Fruit fly (Drosophila melanogaster) whole organism, embryonic: Measurements from ENCODE around the gene bab2.

ENCODE experiments used
- Antp ChIP-seq: fragments of 200-800 bp; sonication (Bioruptor generic); optimal IDR thresholded peaks from 3 replicates; lab custom pipeline; 2016; ENCODE audit warnings: missing biosample characterization, missing genetic modification characterization
- Atf6 ChIP-seq: fragments of 200-800 bp; sonication (Bioruptor generic); IDR thresholded peaks from 2 replicates; pipeline ENCODE4 v1.3.6; 2022; ENCODE audit warnings: missing biosample characterization, missing genetic modification characterization
- CG10274 ChIP-seq: fragments of 200-800 bp; sonication (Bioruptor generic); optimal IDR thresholded peaks from 3 replicates; lab custom pipeline; 2017; ENCODE audit warnings: missing biosample characterization, mild to moderate bottlenecking, missing genetic modification characterization
- CG10321 ChIP-seq: fragments of 200-800 bp; sonication (Bioruptor generic); IDR thresholded peaks from 2 replicates; pipeline ENCODE4 v1.3.6; 2022; ENCODE audit warnings: missing biosample characterization, missing genetic modification characterization
- CG10431 ChIP-seq: fragments of 200-800 bp; sonication (Bioruptor generic); optimal IDR thresholded peaks from 3 replicates; lab custom pipeline; 2018; ENCODE audit warnings: missing biosample characterization, mild to moderate bottlenecking, missing genetic modification characterization
- CG10543 ChIP-seq: fragments of 200-800 bp; sonication (Bioruptor generic); optimal IDR thresholded peaks from 3 replicates; lab custom pipeline; 2017; ENCODE audit warnings: missing biosample characterization, mild to moderate bottlenecking, missing genetic modification characterization, moderate library complexity
- CG10979 ChIP-seq: fragments of 200-800 bp; sonication (Bioruptor generic); optimal IDR thresholded peaks from 2 replicates; lab custom pipeline; 2018; ENCODE audit warnings: missing biosample characterization, mild to moderate bottlenecking, missing genetic modification characterization, moderate library complexity
- CG1233 ChIP-seq: fragments of 200-800 bp; sonication (Bioruptor generic); optimal IDR thresholded peaks from 4 replicates; lab custom pipeline; 2018; ENCODE audit warnings: missing biosample characterization, mild to moderate bottlenecking, missing genetic modification characterization
- CG13296 ChIP-seq: fragments of 200-800 bp; sonication (Bioruptor generic); optimal IDR thresholded peaks from 3 replicates; lab custom pipeline; 2018; ENCODE audit warnings: missing biosample characterization, mild to moderate bottlenecking, missing genetic modification characterization
- CG17361 ChIP-seq: fragments of 200-800 bp; sonication (Bioruptor generic); IDR thresholded peaks from 3 replicates; pipeline ENCODE4 v1.3.6; 2022; ENCODE audit warnings: missing biosample characterization, missing genetic modification characterization
- CG34422 ChIP-seq: fragments of 200-800 bp; sonication (Bioruptor generic); IDR thresholded peaks from 3 replicates; pipeline ENCODE4 v1.3.6; 2022; ENCODE audit warnings: missing biosample characterization, missing genetic modification characterization
- CG3995 ChIP-seq: fragments of 200-800 bp; sonication (Bioruptor generic); optimal IDR thresholded peaks from 3 replicates; lab custom pipeline; 2016; ENCODE audit warnings: missing biosample characterization, missing genetic modification characterization
- CG4328 ChIP-seq: fragments of 200-800 bp; sonication (Bioruptor generic); optimal IDR thresholded peaks from 3 replicates; lab custom pipeline; 2017; ENCODE audit warnings: missing biosample characterization, missing genetic modification reagents, missing genetic modification characterization
- CG5245 ChIP-seq: fragments of 200-800 bp; sonication (Bioruptor generic); optimal IDR thresholded peaks from 3 replicates; lab custom pipeline; 2016; ENCODE audit warnings: missing biosample characterization, missing genetic modification characterization
- CG6272 ChIP-seq: fragments of 200-800 bp; sonication (Bioruptor generic); IDR thresholded peaks from 2 replicates; pipeline ENCODE4 v1.3.6; 2022; ENCODE audit warnings: missing biosample characterization, missing genetic modification characterization
- CG7556 ChIP-seq: fragments of 200-800 bp; sonication (Bioruptor generic); optimal IDR thresholded peaks from 2 replicates; lab custom pipeline; 2017; ENCODE audit warnings: missing biosample characterization, mild to moderate bottlenecking, missing genetic modification characterization
- CG7839 ChIP-seq: fragments of 200-800 bp; sonication (Bioruptor generic); optimal IDR thresholded peaks from 3 replicates; lab custom pipeline; 2018; ENCODE audit warnings: missing biosample characterization, mild to moderate bottlenecking, missing genetic modification characterization, moderate library complexity
- CG7987 ChIP-seq: fragments of 200-800 bp; sonication (Bioruptor generic); optimal IDR thresholded peaks from 2 replicates; lab custom pipeline; 2018; ENCODE audit warnings: missing biosample characterization, mild to moderate bottlenecking, missing genetic modification characterization, moderate library complexity
- CG9876 ChIP-seq: fragments of 200-800 bp; sonication (Bioruptor generic); optimal IDR thresholded peaks from 2 replicates; lab custom pipeline; 2016; ENCODE audit warnings: missing biosample characterization, missing genetic modification characterization
- Ets97D ChIP-seq: fragments of 200-800 bp; sonication (Bioruptor generic); optimal IDR thresholded peaks from 3 replicates; lab custom pipeline; 2016; ENCODE audit warnings: missing biosample characterization, missing genetic modification characterization
- HLH3B ChIP-seq: fragments of 200-800 bp; sonication (Bioruptor generic); IDR thresholded peaks from 2 replicates; pipeline ENCODE4 v1.3.6; 2022; ENCODE audit warnings: missing biosample characterization, missing genetic modification characterization
- HLH4C ChIP-seq: fragments of 200-800 bp; sonication (Bioruptor generic); IDR thresholded peaks from 3 replicates; pipeline ENCODE4 v1.3.6; 2022; ENCODE audit warnings: missing biosample characterization, missing genetic modification characterization; ENCODE audit not compliant: partially characterized antibody
- NC2β ChIP-seq: fragments of 200-800 bp; sonication (Bioruptor generic); optimal IDR thresholded peaks from 2 replicates; lab custom pipeline; 2016; ENCODE audit warnings: missing biosample characterization, missing genetic modification characterization
- Nf-YC ChIP-seq: fragments of 200-800 bp; optimal IDR thresholded peaks from 3 replicates; lab custom pipeline; 2019; ENCODE audit warnings: missing biosample characterization, mild to moderate bottlenecking, missing genetic modification characterization, moderate library complexity
- Side ChIP-seq: fragments of 200-800 bp; sonication (Bioruptor generic); optimal IDR thresholded peaks from 2 replicates; lab custom pipeline; 2016; ENCODE audit warnings: missing biosample characterization, missing genetic modification characterization
- Six4 ChIP-seq: fragments of 200-800 bp; sonication (Bioruptor generic); optimal IDR thresholded peaks from 2 replicates; lab custom pipeline; 2016; ENCODE audit warnings: missing biosample characterization, missing genetic modification characterization
- Stat92E ChIP-seq, 3 experiments: fragments of >200 bp in 2 of 3; fragments of 200-800 bp in 1 of 3; sonication (Bioruptor generic) in 1 of 3; optimal IDR thresholded peaks; 2 replicates each; lab custom pipeline; 2017 to 2019; ENCODE audit warnings: missing biosample characterization in 3 of 3, missing genetic modification characterization in 3 of 3, mild to moderate bottlenecking in 1 of 3, moderate library complexity in 1 of 3
- Tbp ChIP-seq: fragments of >200 bp; optimal IDR thresholded peaks from 2 replicates; lab custom pipeline; 2018; ENCODE audit warnings: missing biosample characterization, missing genetic modification characterization
- abd-A ChIP-seq: fragments of 200-800 bp; sonication (Bioruptor generic); optimal IDR thresholded peaks from 3 replicates; lab custom pipeline; 2019; ENCODE audit warnings: missing biosample characterization, mild to moderate bottlenecking, missing genetic modification characterization, moderate library complexity
- aop ChIP-seq: fragments of 200-800 bp; sonication (Bioruptor generic); IDR thresholded peaks from 2 replicates; pipeline ENCODE4 v1.3.6; 2022; ENCODE audit warnings: missing biosample characterization, missing genetic modification characterization
- cas ChIP-seq: fragments of 200-800 bp; sonication (Bioruptor generic); IDR thresholded peaks from 2 replicates; pipeline ENCODE4 v1.3.6; 2022; ENCODE audit warnings: missing biosample characterization, missing genetic modification characterization
- chm ChIP-seq: fragments of 200-800 bp; sonication (Bioruptor generic); IDR thresholded peaks from 2 replicates; pipeline ENCODE4 v1.3.6; 2022; ENCODE audit warnings: missing biosample characterization, missing genetic modification characterization
- dan ChIP-seq: fragments of 200-800 bp; sonication (Bioruptor generic); IDR thresholded peaks from 2 replicates; pipeline ENCODE4 v1.3.6; 2022; ENCODE audit warnings: missing biosample characterization, missing genetic modification characterization
- ewg ChIP-seq: fragments of 200-800 bp; sonication (Bioruptor generic); optimal IDR thresholded peaks from 3 replicates; lab custom pipeline; 2017; ENCODE audit warnings: mild to moderate bottlenecking, missing biosample characterization, missing genetic modification reagents, missing genetic modification characterization
- fd96Cb ChIP-seq: fragments of 200-800 bp; sonication (Bioruptor generic); optimal IDR thresholded peaks from 2 replicates; lab custom pipeline; 2018; ENCODE audit warnings: missing biosample characterization, mild to moderate bottlenecking, missing genetic modification characterization, moderate library complexity
- gce ChIP-seq: fragments of 200-800 bp; sonication (Bioruptor generic); IDR thresholded peaks from 3 replicates; pipeline ENCODE4 v1.3.6; 2022; ENCODE audit warnings: missing biosample characterization, missing genetic modification characterization
- gcm ChIP-seq: fragments of 200-800 bp; sonication (Bioruptor generic); optimal IDR thresholded peaks from 2 replicates; lab custom pipeline; 2019; ENCODE audit warnings: missing biosample characterization, mild to moderate bottlenecking, missing genetic modification characterization, moderate library complexity
- grau ChIP-seq: fragments of 200-800 bp; optimal IDR thresholded peaks from 3 replicates; lab custom pipeline; 2019; ENCODE audit warnings: missing biosample characterization, mild to moderate bottlenecking, missing genetic modification characterization, moderate library complexity
- gro ChIP-seq: fragments of 200-800 bp; sonication (Bioruptor generic); optimal IDR thresholded peaks from 2 replicates; lab custom pipeline; 2016; ENCODE audit warnings: missing biosample characterization, missing genetic modification characterization
- hbn ChIP-seq: fragments of 200-800 bp; sonication (Bioruptor generic); IDR thresholded peaks from 2 replicates; pipeline ENCODE4 v1.3.6; 2022; ENCODE audit warnings: missing biosample characterization, missing genetic modification characterization; ENCODE audit not compliant: partially characterized antibody
- lov ChIP-seq, 2 experiments: fragments of 200-800 bp in 1 of 2; fragments of >200 bp in 1 of 2; sonication (Bioruptor generic) in 1 of 2; IDR thresholded peaks in 1 of 2; optimal IDR thresholded peaks in 1 of 2; 2 replicates in 1 of 2; 3 replicates in 1 of 2; pipeline versions ENCODE4 v1.3.6 to Lab custom; 2017 to 2022; ENCODE audit warnings: missing biosample characterization in 1 of 2, missing genetic modification characterization in 1 of 2
- mam ChIP-seq: fragments of 200-800 bp; sonication (Bioruptor generic); optimal IDR thresholded peaks from 3 replicates; lab custom pipeline; 2016; ENCODE audit warnings: missing biosample characterization, missing genetic modification characterization
- mld ChIP-seq: fragments of 200-800 bp; sonication (Bioruptor generic); IDR thresholded peaks from 3 replicates; pipeline ENCODE4 v1.3.6; 2022; ENCODE audit warnings: missing biosample characterization, missing genetic modification characterization; ENCODE audit not compliant: partially characterized antibody
- nmo ChIP-seq: fragments of 200-800 bp; sonication (Bioruptor generic); optimal IDR thresholded peaks from 2 replicates; lab custom pipeline; 2018; ENCODE audit warnings: missing biosample characterization, mild to moderate bottlenecking, missing genetic modification characterization, moderate library complexity
- onecut ChIP-seq: fragments of 200-800 bp; sonication (Bioruptor generic); IDR thresholded peaks from 2 replicates; pipeline ENCODE4 v1.3.6; 2022; ENCODE audit warnings: missing biosample characterization, missing genetic modification characterization
- seq ChIP-seq: fragments of 200-800 bp; sonication (Bioruptor generic); IDR thresholded peaks from 2 replicates; pipeline ENCODE4 v1.3.6; 2022; ENCODE audit warnings: missing biosample characterization, missing genetic modification characterization
- sim ChIP-seq: fragments of 200-800 bp; sonication (Bioruptor generic); IDR thresholded peaks from 2 replicates; pipeline ENCODE4 v1.3.6; 2022; ENCODE audit warnings: missing biosample characterization, missing genetic modification characterization
- stwl ChIP-seq: fragments of 200-800 bp; sonication (Bioruptor generic); optimal IDR thresholded peaks from 3 replicates; lab custom pipeline; 2018; ENCODE audit warnings: missing biosample characterization, mild to moderate bottlenecking, missing genetic modification characterization, moderate library complexity
- vfl ChIP-seq: fragments of 200-800 bp; sonication (Bioruptor generic); optimal IDR thresholded peaks from 2 replicates; lab custom pipeline; 2016; ENCODE audit warnings: missing biosample characterization, missing genetic modification characterization
- wdn ChIP-seq: fragments of 200-800 bp; sonication (Bioruptor generic); IDR thresholded peaks from 2 replicates; pipeline ENCODE4 v1.3.6; 2022; ENCODE audit warnings: missing biosample characterization, missing genetic modification characterization

Gene bab2

dm6 chr3L:1177085-1177484, at the start of gene bab2:
Gene bab2, minus strand, starts transcription at chr3L:1177276.
- TF ChIP-seq CG10274 (GFP tag; lab: Kevin White, UChicago) (no peak), CG10431 (GFP tag; lab: Kevin White, UChicago) (no peak), CG9876 (GFP tag; lab: Kevin White, UChicago) (no peak), Ets97D (no peak), dan (GFP tag; lab: Robert Waterston, UW) (no peak), lov (optimal IDR thresholded peaks at IDR 0.05; lab: Kevin White, UChicago) (no peak), lov (GFP tag; IDR thresholded peaks at IDR 0.05; lab: Robert Waterston, UW) (peak; percentile 70; the same call in 2 of the 3 replicates), Six4 (GFP tag; lab: Kevin White, UChicago) (no peak), mam (GFP tag; lab: Kevin White, UChicago) (no peak), gcm (GFP tag; lab: Kevin White, UChicago) (peak; percentile 16), CG7987 (GFP tag; lab: Kevin White, UChicago) (no peak), chm (GFP tag; lab: Robert Waterston, UW) (peak; percentile 95), CG34422 (peak; percentile 37; the same call in 1 of the 3 replicates), mld (GFP tag; lab: Robert Waterston, UW) (no peak), CG3995 (no peak), seq (GFP tag; lab: Robert Waterston, UW) (peak; percentile 48; the same call in 1 of the 2 replicates), gce (GFP tag; lab: Robert Waterston, UW) (no peak), Atf6 (GFP tag; lab: Robert Waterston, UW) (0 out of 2 replicates have a peak, but pooled peaks have one; percentile 14), CG13296 (no peak), CG17361 (GFP tag; lab: Robert Waterston, UW) (no peak), cas (GFP tag; lab: Robert Waterston, UW) (no peak), HLH3B (GFP tag; lab: Robert Waterston, UW) (no peak), CG6272 (GFP tag; lab: Robert Waterston, UW) (0 out of 2 replicates have a peak, but pooled peaks have one; percentile 7), onecut (GFP tag; lab: Robert Waterston, UW) (no peak), CG7556 (no peak), NC2β (GFP tag; lab: Kevin White, UChicago) (peak; percentile 25), abd-A (tag; lab: Kevin White, UChicago) (peak; percentile 15), Nf-YC (tag; lab: Kevin White, UChicago) (peak; percentile 49), HLH4C (GFP tag; lab: Robert Waterston, UW) (peak; percentile 6; the same call in 1 of the 3 replicates), grau (peak; percentile 19), stwl (tag; lab: Kevin White, UChicago) (peak; percentile 28), fd96Cb (no peak), aop (GFP tag; lab: Robert Waterston, UW) (no peak), CG10321 (0 out of 2 replicates have a peak, but pooled peaks have one; percentile 30), wdn (no peak), hbn (GFP tag; lab: Robert Waterston, UW) (peak; percentile 17; the same call in 1 of the 2 replicates), CG5245 (GFP tag; lab: Kevin White, UChicago) (no peak), nmo (GFP tag; lab: Kevin White, UChicago) (peak; percentile 3), Stat92E (GFP tag; optimal IDR thresholded peaks at IDR 0.05; lab: Kevin White, UChicago) (peak in 1 of 3 experiments; percentile 76), CG1233 (no peak), Side (GFP tag; lab: Kevin White, UChicago) (peak; percentile 2), sim (GFP tag; lab: Robert Waterston, UW) (0 out of 2 replicates have a peak, but pooled peaks have one; percentile 9), Tbp (GFP tag; lab: Kevin White, UChicago) (no peak), vfl (GFP tag; lab: Kevin White, UChicago) (no peak), ewg (GFP tag; lab: Kevin White, UChicago) (peak; percentile 45), CG10543 (GFP tag; lab: Kevin White, UChicago) (no peak), CG10979 (tag; lab: Kevin White, UChicago) (peak; percentile 33), gro (GFP tag; lab: Kevin White, UChicago) (peak; percentile 43), CG4328 (no peak), CG7839 (tag; lab: Kevin White, UChicago) (peak; percentile 1), Antp (GFP tag; lab: Kevin White, UChicago) (no peak)
